Worm (Caenorhabditis elegans): Measurements from ENCODE around the gene C30G4.2.

Gene C30G4.2

DNA sequence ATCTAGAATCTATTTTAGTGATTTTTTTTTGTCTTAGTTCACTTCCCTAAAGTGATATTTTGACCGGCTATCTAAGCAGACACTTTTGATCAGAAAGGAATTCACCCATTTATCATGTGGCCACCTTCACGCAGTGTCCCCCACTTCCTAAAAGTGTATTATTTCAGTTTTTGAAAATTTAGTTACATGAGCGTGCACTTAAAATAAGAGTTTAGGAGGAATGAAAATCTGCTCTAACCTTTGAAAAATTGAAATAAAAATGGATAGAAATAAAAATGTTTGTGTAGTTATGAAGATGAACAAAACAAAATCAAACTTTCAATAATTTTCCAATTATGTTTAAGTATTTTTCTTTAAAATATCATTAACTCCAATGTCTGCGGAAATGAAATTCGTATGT, 14.3 kb upstream of the C30G4.2 start:
- no peak for TF ChIP-seq bed-3 (GFP tag; optimal IDR thresholded peaks at IDR 0.05)

DNA sequence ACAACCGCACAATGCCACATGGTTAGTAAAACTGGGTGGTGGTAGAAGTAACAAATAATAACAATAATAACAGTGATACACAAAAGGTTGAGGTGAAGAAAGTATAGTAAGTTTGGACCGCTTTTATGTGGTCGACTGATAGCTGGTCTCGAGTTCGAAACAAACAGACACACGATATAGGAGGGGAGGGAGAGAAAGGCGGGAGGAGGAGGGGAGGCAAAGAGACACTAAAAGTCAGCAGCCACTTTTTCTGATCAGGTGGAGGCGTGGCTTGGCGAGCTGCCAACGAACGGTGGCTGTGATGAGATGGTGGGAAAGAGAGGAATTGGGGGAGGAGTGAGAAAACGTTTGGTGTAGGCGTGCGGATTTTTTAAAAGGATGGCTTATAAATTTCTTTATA, 12.9 kb upstream of the C30G4.2 start:
- no peak for TF ChIP-seq ceh-39 (tag; optimal IDR thresholded peaks at IDR 0.05)
- TF ChIP-seq mab-5 (tag; optimal IDR thresholded peaks at IDR 0.05): no peak
- no peak for TF ChIP-seq nhr-12 (tag; optimal IDR thresholded peaks at IDR 0.05)
- no peak for TF ChIP-seq drap-1 (GFP tag; optimal IDR thresholded peaks at IDR 0.05)
- no peak for TF ChIP-seq lin-32 (GFP tag; optimal IDR thresholded peaks at IDR 0.05)
- TF ChIP-seq hlh-1 (tag; optimal IDR thresholded peaks at IDR 0.05): no peak
- no peak for TF ChIP-seq nhr-76 (tag; optimal IDR thresholded peaks at IDR 0.05)
- TF ChIP-seq cnd-1 (tag; optimal IDR thresholded peaks at IDR 0.05): no peak
- TF ChIP-seq unc-39 (tag; optimal IDR thresholded peaks at IDR 0.05): no peak
- no peak for TF ChIP-seq zip-8 (tag; optimal IDR thresholded peaks at IDR 0.05)

DNA sequence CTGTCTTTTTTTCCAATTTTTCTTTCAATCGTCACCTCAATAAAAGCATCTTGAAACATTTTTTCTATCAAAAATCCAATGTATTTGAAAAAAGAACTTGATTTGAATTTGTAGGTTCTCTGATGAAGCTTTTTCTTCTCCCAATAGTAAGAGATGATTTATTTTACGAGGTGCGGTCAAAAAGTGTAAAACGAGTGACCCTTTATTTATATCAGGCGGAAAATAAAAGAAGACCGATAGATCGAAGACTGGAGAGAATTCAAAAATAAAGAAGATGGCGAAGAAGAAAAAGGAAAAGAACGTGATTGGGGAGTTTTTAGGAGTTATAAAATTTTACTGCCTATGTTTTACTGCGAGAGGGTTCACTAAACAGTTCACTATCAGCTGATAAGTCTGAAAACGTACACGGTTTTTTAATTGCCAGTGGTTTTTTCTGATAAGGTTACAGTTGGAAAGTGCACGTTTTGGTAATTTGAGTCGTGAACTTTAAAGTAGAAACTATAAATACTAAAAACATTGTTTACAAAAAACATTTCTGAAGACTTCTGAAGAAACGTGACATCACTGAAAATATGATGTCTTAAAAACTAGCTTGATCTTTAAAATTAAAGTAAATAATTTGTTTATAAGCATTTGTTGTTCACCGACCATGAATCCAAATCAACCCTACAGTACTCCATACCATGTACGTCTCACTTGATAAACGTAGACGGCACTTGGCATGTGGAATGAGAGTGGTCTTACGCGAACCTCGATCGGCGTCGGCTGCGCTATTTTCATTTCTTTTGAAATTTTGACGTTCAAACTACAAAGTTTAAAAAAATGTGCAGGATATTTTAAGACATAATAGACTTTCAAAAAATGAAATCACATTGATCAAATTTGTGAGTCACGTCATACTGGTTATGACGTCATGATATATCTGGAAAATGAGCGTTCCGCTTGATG, 10.7 kb upstream of the C30G4.2 start:
- TF ChIP-seq zip-8 (tag; optimal IDR thresholded peaks at IDR 0.05): peak; percentile 41
- TF ChIP-seq lsy-2 (tag; optimal IDR thresholded peaks at IDR 0.05): no peak
- TF ChIP-seq snpc-4 (tag; optimal IDR thresholded peaks at IDR 0.05): no peak
- no peak for TF ChIP-seq bed-3 (GFP tag; optimal IDR thresholded peaks at IDR 0.05)

DNA sequence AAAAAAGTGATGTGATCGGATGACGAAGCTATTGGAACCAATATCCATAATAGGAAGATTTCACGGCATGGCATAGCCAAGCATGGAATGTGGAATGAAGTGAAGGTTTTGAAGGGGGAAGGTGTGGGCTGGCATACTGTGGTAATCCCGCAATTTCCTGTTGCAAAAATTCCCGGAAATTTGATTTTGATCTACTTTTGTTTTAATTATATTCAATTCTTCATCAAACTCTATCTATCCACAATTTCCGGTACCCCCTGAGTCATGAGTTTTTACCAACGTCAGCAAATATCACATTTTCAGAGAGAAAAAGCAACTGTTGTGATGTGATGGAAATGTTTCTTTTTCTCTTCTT, 10.0 kb upstream of the C30G4.2 start, which contains the start of gene gcy-11:
Gene gcy-11 (minus strand): TSS at position 101 of the 355 bp plus-strand sequence.
- no peak for TF ChIP-seq zip-8 (tag; optimal IDR thresholded peaks at IDR 0.05)
- TF ChIP-seq lin-13 (tag; optimal IDR thresholded peaks at IDR 0.05): no peak
- TF ChIP-seq ces-1 (GFP tag; optimal IDR thresholded peaks at IDR 0.05): no peak
- no peak for TF ChIP-seq elt-3 (tag; optimal IDR thresholded peaks at IDR 0.05)
- TF ChIP-seq bed-3 (GFP tag; optimal IDR thresholded peaks at IDR 0.05): no peak
- no peak for TF ChIP-seq mls-2 (tag; optimal IDR thresholded peaks at IDR 0.05)
- TF ChIP-seq ceh-43 (GFP tag; optimal IDR thresholded peaks at IDR 0.05): no peak
- no peak for TF ChIP-seq M03D4.4 (tag; optimal IDR thresholded peaks at IDR 0.05)
- TF ChIP-seq nhr-12 (tag; optimal IDR thresholded peaks at IDR 0.05): no peak
- no peak for TF ChIP-seq drap-1 (GFP tag; optimal IDR thresholded peaks at IDR 0.05)

DNA sequence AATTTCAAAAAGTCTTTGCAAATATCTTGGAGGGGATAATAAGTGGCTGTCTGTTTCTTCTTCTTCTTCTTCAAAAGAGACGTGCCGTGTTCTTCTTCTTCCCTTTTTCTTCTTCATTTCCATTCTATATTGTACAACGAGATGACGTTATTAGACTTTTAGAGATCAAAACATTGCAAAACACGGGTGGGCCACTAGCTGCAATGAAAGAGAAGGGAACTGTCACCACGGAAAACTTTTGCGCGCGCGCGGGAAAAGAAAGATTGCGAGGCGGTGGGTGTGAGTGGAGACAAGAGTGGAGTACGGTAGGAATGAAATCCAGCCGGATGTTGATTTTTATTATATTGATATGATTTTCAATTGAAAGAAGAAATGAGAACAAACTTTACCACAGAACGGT, 8.7 kb upstream of the C30G4.2 start:
- TF ChIP-seq elt-1 (tag; optimal IDR thresholded peaks at IDR 0.05; ENCODE audit: borderline replicate concordance, insufficient read depth): no peak
- no peak for TF ChIP-seq ceh-83 (GFP tag; optimal IDR thresholded peaks at IDR 0.05)

DNA sequence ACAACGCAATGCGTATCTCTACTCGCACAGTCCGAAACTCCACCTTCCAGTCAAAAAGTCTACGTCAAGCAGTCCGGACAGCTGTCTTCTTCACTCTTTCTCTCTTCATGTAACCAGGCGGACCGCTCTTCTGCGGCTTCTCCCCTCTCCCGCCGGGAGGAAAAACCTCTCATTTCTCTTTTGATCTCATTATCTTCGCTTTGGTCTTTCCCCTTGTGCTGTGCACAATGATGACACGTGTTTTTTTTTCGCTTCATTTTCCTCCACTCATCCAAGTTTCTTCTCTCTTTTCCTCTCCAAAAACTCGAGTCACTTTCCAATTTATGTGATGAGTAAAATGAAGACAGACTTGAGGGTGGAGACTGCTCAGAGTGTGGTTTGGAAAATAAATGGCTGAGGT, 2.5 kb downstream of the C30G4.2 start, which contains the start of gene F35B3.7:
Gene F35B3.7 (minus strand): TSS at position 133 of the 400 bp plus-strand sequence.
- no peak for TF ChIP-seq lsy-2 (tag; optimal IDR thresholded peaks at IDR 0.05)
- no peak for TF ChIP-seq mab-5 (tag; optimal IDR thresholded peaks at IDR 0.05)
- TF ChIP-seq elt-1 (tag; optimal IDR thresholded peaks at IDR 0.05; ENCODE audit: borderline replicate concordance, insufficient read depth): no peak
- TF ChIP-seq unc-120 (tag; optimal IDR thresholded peaks at IDR 0.05; ENCODE audit: poor library complexity, severe bottlenecking): peak; percentile 52
- TF ChIP-seq ceh-83 (GFP tag; optimal IDR thresholded peaks at IDR 0.05): no peak
- no peak for TF ChIP-seq lin-32 (GFP tag; optimal IDR thresholded peaks at IDR 0.05)
- TF ChIP-seq blmp-1 (tag; optimal IDR thresholded peaks at IDR 0.05): no peak
- no peak for TF ChIP-seq unc-39 (tag; optimal IDR thresholded peaks at IDR 0.05)
- TF ChIP-seq nhr-12 (tag; optimal IDR thresholded peaks at IDR 0.05): no peak
- TF ChIP-seq ces-1 (GFP tag; optimal IDR thresholded peaks at IDR 0.05): no peak
- TF ChIP-seq sptf-1 (tag; optimal IDR thresholded peaks at IDR 0.05): no peak
- no peak for TF ChIP-seq nhr-28 (tag; optimal IDR thresholded peaks at IDR 0.05)
- TF ChIP-seq mls-2 (tag; optimal IDR thresholded peaks at IDR 0.05): no peak
- no peak for TF ChIP-seq nhr-237 (tag; optimal IDR thresholded peaks at IDR 0.05)
- TF ChIP-seq hlh-1 (tag; optimal IDR thresholded peaks at IDR 0.05): peak; percentile 82
- no peak for TF ChIP-seq snpc-4 (tag; optimal IDR thresholded peaks at IDR 0.05)
- no peak for TF ChIP-seq sem-2 (GFP tag; optimal IDR thresholded peaks at IDR 0.05)

Measured in whole organism, mixed stage, embryonic.